Worm (Caenorhabditis elegans) whole organism, L3 larva: ENCODE results near the gene T09F5.1.

ENCODE experiments used
- R02D3.7 ChIP-seq: fragments of 150-350 bp; optimal IDR thresholded peaks from 2 replicates; lab custom pipeline; 2014; ENCODE audit warnings: missing biosample characterization, missing genetic modification characterization
- ZK546.5 ChIP-seq: sonication (generic microtip); optimal IDR thresholded peaks from 2 replicates; lab custom pipeline; 2017; ENCODE audit warnings: missing biosample characterization, missing genetic modification characterization
- aly-2 ChIP-seq: fragments of 150-350 bp; optimal IDR thresholded peaks from 2 replicates; lab custom pipeline; 2014; ENCODE audit warnings: missing biosample characterization, missing genetic modification characterization
- ama-1 ChIP-seq: fragments of 150-350 bp; optimal IDR thresholded peaks from 2 replicates; lab custom pipeline; 2018
- ceh-16 ChIP-seq: sonication (generic microtip); optimal IDR thresholded peaks from 2 replicates; lab custom pipeline; 2017; ENCODE audit warnings: missing biosample characterization, missing genetic modification characterization
- ceh-28 ChIP-seq: fragments of 150-350 bp; optimal IDR thresholded peaks from 2 replicates; lab custom pipeline; 2014; ENCODE audit warnings: missing biosample characterization, missing genetic modification reagents, missing genetic modification characterization
- ceh-82 ChIP-seq: fragments of 150-350 bp; optimal IDR thresholded peaks from 2 replicates; lab custom pipeline; 2014; ENCODE audit warnings: missing biosample characterization, missing genetic modification characterization
- ceh-9 ChIP-seq: sonication (generic microtip); optimal IDR thresholded peaks from 2 replicates; lab custom pipeline; 2018; ENCODE audit warnings: missing biosample characterization, missing genetic modification characterization
- daf-12 ChIP-seq: fragments of 150-350 bp; optimal IDR thresholded peaks from 2 replicates; lab custom pipeline; 2014; ENCODE audit warnings: missing biosample characterization, missing genetic modification reagents, missing genetic modification characterization
- egl-27 ChIP-seq: sonication (generic microtip); optimal IDR thresholded peaks from 4 replicates; lab custom pipeline; 2017; ENCODE audit warnings: missing biosample characterization, missing genetic modification reagents, missing genetic modification characterization
- egl-5 ChIP-seq: fragments of 150-350 bp; optimal IDR thresholded peaks from 2 replicates; lab custom pipeline; 2017; ENCODE audit warnings: missing biosample characterization, missing genetic modification reagents, missing genetic modification characterization, inconsistent platforms
- elt-1 ChIP-seq: fragments of 150-350 bp; optimal IDR thresholded peaks from 2 replicates; lab custom pipeline; 2014; ENCODE audit warnings: missing biosample characterization, missing genetic modification characterization
- elt-2 ChIP-seq: sonication (generic microtip); optimal IDR thresholded peaks from 2 replicates; lab custom pipeline; 2016; ENCODE audit warnings: missing genetic modification reagents, mild to moderate bottlenecking, missing genetic modification characterization, missing compliant biosample characterization
- elt-3 ChIP-seq, 3 experiments: fragments of 150-350 bp in 1 of 3; sonication (generic microtip) in 2 of 3; optimal IDR thresholded peaks; 2 replicates in 2 of 3; 4 replicates in 1 of 3; lab custom pipeline; 2014 to 2017; ENCODE audit warnings: missing biosample characterization in 3 of 3, missing genetic modification characterization in 3 of 3
- eor-1 ChIP-seq, 2 experiments: fragments of 150-350 bp; optimal IDR thresholded peaks; 2 replicates each; lab custom pipeline; 2014 to 2018; ENCODE audit warnings: missing biosample characterization in 2 of 2, missing genetic modification characterization in 2 of 2
- fkh-10 ChIP-seq: sonication (generic microtip); optimal IDR thresholded peaks from 2 replicates; lab custom pipeline; 2017; ENCODE audit warnings: missing biosample characterization, missing genetic modification reagents, missing genetic modification characterization
- fkh-2 ChIP-seq: fragments of 150-350 bp; optimal IDR thresholded peaks from 2 replicates; lab custom pipeline; 2014; ENCODE audit warnings: missing biosample characterization, missing genetic modification reagents, missing genetic modification characterization
- fos-1 ChIP-seq: fragments of 150-350 bp; optimal IDR thresholded peaks from 2 replicates; lab custom pipeline; 2014; ENCODE audit warnings: missing biosample characterization, missing genetic modification characterization
- hmg-11 ChIP-seq: sonication (generic microtip); optimal IDR thresholded peaks from 2 replicates; lab custom pipeline; 2016; ENCODE audit warnings: missing genetic modification characterization, missing compliant biosample characterization
- jun-1 ChIP-seq: fragments of 150-350 bp; optimal IDR thresholded peaks from 2 replicates; lab custom pipeline; 2014; ENCODE audit warnings: missing biosample characterization, missing genetic modification reagents, missing genetic modification characterization
- lin-15B ChIP-seq: fragments of 150-350 bp; optimal IDR thresholded peaks from 2 replicates; lab custom pipeline; 2014; ENCODE audit warnings: missing biosample characterization, missing genetic modification characterization
- lin-39 ChIP-seq: fragments of 150-350 bp; optimal IDR thresholded peaks from 2 replicates; lab custom pipeline; 2018; ENCODE audit warnings: missing biosample characterization, missing genetic modification reagents, missing genetic modification characterization
- lsy-12 ChIP-seq: sonication (generic microtip); optimal IDR thresholded peaks from 2 replicates; lab custom pipeline; 2016; ENCODE audit warnings: mild to moderate bottlenecking, missing genetic modification characterization, missing compliant biosample characterization
- mdl-1 ChIP-seq: fragments of 150-350 bp; optimal IDR thresholded peaks from 2 replicates; lab custom pipeline; 2014; ENCODE audit warnings: missing biosample characterization, missing genetic modification characterization
- mml-1 ChIP-seq: fragments of 150-350 bp; sonication (generic microtip); optimal IDR thresholded peaks from 3 replicates; lab custom pipeline; 2014; ENCODE audit warnings: missing biosample characterization, missing genetic modification characterization
- nfya-1 ChIP-seq: sonication (generic microtip); optimal IDR thresholded peaks from 2 replicates; lab custom pipeline; 2017; ENCODE audit warnings: missing genetic modification characterization, mild to moderate bottlenecking, missing compliant biosample characterization, antibody characterized with exemption, moderate library complexity; ENCODE audit not compliant: insufficient read depth
- nhr-11 ChIP-seq: fragments of 150-350 bp; optimal IDR thresholded peaks from 2 replicates; lab custom pipeline; 2014; ENCODE audit warnings: missing biosample characterization, missing genetic modification characterization
- nhr-12 ChIP-seq: fragments of 150-350 bp; optimal IDR thresholded peaks from 2 replicates; lab custom pipeline; 2014; ENCODE audit warnings: missing biosample characterization, missing genetic modification characterization
- nhr-23 ChIP-seq: fragments of 150-350 bp; optimal IDR thresholded peaks from 2 replicates; lab custom pipeline; 2014; ENCODE audit warnings: missing biosample characterization, missing genetic modification reagents, missing genetic modification characterization
- nhr-237 ChIP-seq: fragments of 150-350 bp; optimal IDR thresholded peaks from 2 replicates; lab custom pipeline; 2014; ENCODE audit warnings: missing biosample characterization, missing genetic modification characterization
- nhr-25 ChIP-seq: sonication (generic microtip); optimal IDR thresholded peaks from 2 replicates; lab custom pipeline; 2017; ENCODE audit warnings: missing biosample characterization, missing genetic modification characterization
- nhr-28 ChIP-seq: fragments of 150-350 bp; optimal IDR thresholded peaks from 2 replicates; lab custom pipeline; 2014; ENCODE audit warnings: missing biosample characterization, missing genetic modification characterization
- nhr-43 ChIP-seq: sonication (generic microtip); optimal IDR thresholded peaks from 2 replicates; lab custom pipeline; 2016; ENCODE audit warnings: mild to moderate bottlenecking, missing genetic modification characterization, missing compliant biosample characterization; ENCODE audit not compliant: poor library complexity, severe bottlenecking
- nhr-67 ChIP-seq: fragments of 150-350 bp; optimal IDR thresholded peaks from 2 replicates; lab custom pipeline; 2014; ENCODE audit warnings: missing biosample characterization, missing genetic modification characterization
- nhr-76 ChIP-seq: fragments of 150-350 bp; sonication (generic microtip); optimal IDR thresholded peaks from 5 replicates; lab custom pipeline; 2014; ENCODE audit warnings: missing biosample characterization, missing genetic modification characterization
- nhr-77 ChIP-seq: fragments of 150-350 bp; optimal IDR thresholded peaks from 2 replicates; lab custom pipeline; 2014; ENCODE audit warnings: missing biosample characterization, missing genetic modification characterization
- pha-4 ChIP-seq: fragments of 150-350 bp; optimal IDR thresholded peaks from 2 replicates; lab custom pipeline; 2014; ENCODE audit warnings: missing biosample characterization, missing genetic modification reagents, missing genetic modification characterization
- pqm-1 ChIP-seq: fragments of 150-350 bp; optimal IDR thresholded peaks from 2 replicates; lab custom pipeline; 2017; ENCODE audit warnings: missing biosample characterization, missing genetic modification characterization, inconsistent platforms
- sea-2 ChIP-seq: fragments of 150-350 bp; sonication (generic microtip); optimal IDR thresholded peaks from 4 replicates; lab custom pipeline; 2014; ENCODE audit warnings: missing biosample characterization, missing genetic modification reagents, missing genetic modification characterization
- skn-1 ChIP-seq: fragments of 150-350 bp; optimal IDR thresholded peaks from 2 replicates; lab custom pipeline; 2014; ENCODE audit warnings: missing biosample characterization, missing genetic modification characterization
- snpc-4 ChIP-seq: fragments of 150-350 bp; optimal IDR thresholded peaks from 2 replicates; lab custom pipeline; 2014; ENCODE audit warnings: missing biosample characterization, missing genetic modification characterization
- tbx-2 ChIP-seq: sonication (generic microtip); optimal IDR thresholded peaks from 2 replicates; lab custom pipeline; 2016; ENCODE audit warnings: mild to moderate bottlenecking, missing genetic modification characterization, missing compliant biosample characterization
- unc-39 ChIP-seq: sonication (generic microtip); optimal IDR thresholded peaks from 4 replicates; lab custom pipeline; 2017; ENCODE audit warnings: missing biosample characterization, missing genetic modification characterization
- unc-62 ChIP-seq: fragments of 150-350 bp; sonication (generic microtip); optimal IDR thresholded peaks from 4 replicates; lab custom pipeline; 2014; ENCODE audit warnings: missing biosample characterization, missing genetic modification reagents, missing genetic modification characterization
- zag-1 ChIP-seq: fragments of 150-350 bp; optimal IDR thresholded peaks from 2 replicates; lab custom pipeline; 2014; ENCODE audit warnings: missing biosample characterization, missing genetic modification characterization
- ztf-11 ChIP-seq: fragments of 150-350 bp; optimal IDR thresholded peaks from 2 replicates; lab custom pipeline; 2014; ENCODE audit warnings: missing biosample characterization, missing genetic modification characterization
- ztf-4 ChIP-seq: fragments of 150-350 bp; optimal IDR thresholded peaks from 2 replicates; lab custom pipeline; 2014; ENCODE audit warnings: missing biosample characterization, missing genetic modification characterization

Gene T09F5.1

DNA sequence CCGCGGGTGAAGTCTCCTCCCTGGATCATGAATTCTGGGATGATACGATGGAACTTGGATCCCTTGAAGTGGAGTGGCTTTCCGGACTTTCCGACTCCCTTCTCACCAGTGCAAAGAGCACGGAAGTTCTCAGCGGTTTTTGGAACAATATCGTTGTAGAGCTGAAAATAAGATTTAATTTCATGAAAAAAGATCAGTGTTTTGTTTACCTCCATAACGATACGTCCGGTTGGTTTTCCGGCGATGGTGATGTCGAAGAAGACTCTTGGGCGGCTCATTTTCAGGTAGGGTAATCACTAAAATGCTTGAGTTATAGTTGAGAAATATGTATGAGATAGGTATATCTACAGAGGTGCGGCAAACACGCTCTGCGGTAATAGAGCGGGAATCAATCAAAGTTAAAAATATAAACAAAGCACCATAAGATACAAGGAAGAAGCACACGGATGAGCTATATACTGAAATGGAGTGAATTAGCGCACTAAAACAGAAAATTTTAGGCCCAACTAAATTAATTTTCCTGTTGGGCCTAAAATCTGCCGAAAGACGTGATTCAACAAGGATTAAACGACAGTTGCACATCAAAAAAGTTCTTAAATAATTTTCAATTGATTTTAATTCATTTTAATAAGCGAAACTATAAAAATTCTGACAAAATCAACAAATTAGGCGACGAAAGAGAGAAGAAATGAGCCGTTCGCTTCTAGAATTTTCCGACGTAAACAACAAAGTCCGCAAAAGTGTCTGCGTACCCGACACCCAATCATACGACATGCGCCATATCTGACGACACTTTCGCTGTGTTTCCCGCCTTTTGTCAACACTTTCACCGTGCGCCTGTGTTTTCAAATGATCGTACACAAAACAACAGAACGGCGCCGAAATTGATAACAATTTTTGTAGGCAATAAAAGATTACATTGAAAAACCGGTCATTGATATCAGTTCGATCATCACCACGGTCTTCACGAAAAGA is 38.5 kb downstream of the T09F5.1 start, which contains the start of the genes cyn-7 and bath-36 (continued):
- no peak for TF ChIP-seq mml-1 (tag; lab: Kevin White, UChicago)
- TF ChIP-seq lsy-12 (tag; lab: Kevin White, UChicago): peak; percentile 69
- no peak for TF ChIP-seq mdl-1 (tag; lab: Kevin White, UChicago)
- TF ChIP-seq egl-5 (tag; lab: Kevin White, UChicago): peak; percentile 51
- no peak for TF ChIP-seq ceh-82 (tag; lab: Kevin White, UChicago)
- no peak for TF ChIP-seq fkh-10 (GFP tag; lab: Kevin White, UChicago)
- peak; percentile 73 for TF ChIP-seq pqm-1 (tag; lab: Kevin White, UChicago)
- TF ChIP-seq elt-2 (tag; lab: Kevin White, UChicago): peak; percentile 92
- TF ChIP-seq ceh-16 (tag; lab: Kevin White, UChicago): no peak
- TF ChIP-seq nhr-28: no peak
- peak; percentile 76 for TF ChIP-seq nhr-43
- TF ChIP-seq, all 47 proteins: peak for 18

DNA sequence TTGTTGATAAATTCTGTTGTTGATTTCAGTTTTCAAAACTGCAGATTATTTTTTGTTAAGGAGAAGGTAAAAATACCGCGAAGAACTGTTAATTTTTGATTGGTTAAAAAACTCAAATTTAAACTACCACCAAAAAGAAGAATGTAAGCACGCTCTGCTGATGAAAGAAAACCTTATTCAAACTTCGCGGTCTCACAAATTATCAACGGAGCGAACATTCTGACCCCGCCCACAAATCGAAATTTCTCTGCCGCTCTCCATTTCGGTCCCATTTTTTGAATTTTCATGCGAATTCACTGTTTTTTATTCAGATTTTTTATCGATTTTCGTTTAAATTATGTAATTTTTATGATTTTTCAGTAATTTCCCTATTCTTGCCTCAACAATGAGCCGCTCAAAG is 40.7 kb downstream of the T09F5.1 start, which contains the start of gene cyn-3:
Gene cyn-3, plus strand, starts transcription at position 361 of the 400 bp plus-strand sequence.
- TF ChIP-seq nhr-43: peak; percentile 80
- TF ChIP-seq egl-5 (tag; lab: Kevin White, UChicago): peak; percentile 70
- no peak for TF ChIP-seq ztf-11 (tag; lab: Kevin White, UChicago)
- no peak for TF ChIP-seq ZK546.5 (tag; lab: Kevin White, UChicago)
- TF ChIP-seq nhr-28: no peak
- TF ChIP-seq fkh-10 (GFP tag; lab: Kevin White, UChicago): peak; percentile 35
- peak; percentile 65 for TF ChIP-seq hmg-11 (tag; lab: Kevin White, UChicago)
- TF ChIP-seq fkh-2 (tag; lab: Kevin White, UChicago): no peak
- TF ChIP-seq zag-1: no peak
- no peak for TF ChIP-seq eor-1 (tag; optimal IDR thresholded peaks at IDR 0.05; lab: Kevin White, UChicago)
- TF ChIP-seq nfya-1: peak; percentile 93
- no peak for TF ChIP-seq nhr-76 (tag; lab: Kevin White, UChicago)
- no peak for TF ChIP-seq unc-62 (GFP tag; lab: Kevin White, UChicago)
- no peak for TF ChIP-seq nhr-11 (tag; lab: Kevin White, UChicago)
- TF ChIP-seq pqm-1 (tag; lab: Kevin White, UChicago): peak; percentile 58
- TF ChIP-seq R02D3.7: peak; percentile 77
- no peak for TF ChIP-seq nhr-77 (tag; lab: Kevin White, UChicago)
- peak; percentile 86 for TF ChIP-seq nhr-25 (tag; lab: Kevin White, UChicago)
- TF ChIP-seq sea-2 (GFP tag; lab: Kevin White, UChicago): no peak
- peak; percentile 98 for TF ChIP-seq lin-15B (tag; lab: Kevin White, UChicago)
- peak; percentile 63 for TF ChIP-seq lsy-12 (tag; lab: Kevin White, UChicago)
- peak; percentile 38 for TF ChIP-seq egl-27 (tag; lab: Kevin White, UChicago)
- peak; percentile 97 for TF ChIP-seq nhr-23
- TF ChIP-seq snpc-4 (tag; lab: Kevin White, UChicago): peak; percentile 86
- no peak for TF ChIP-seq elt-3 (tag; optimal IDR thresholded peaks at IDR 0.05; lab: Kevin White, UChicago)
- TF ChIP-seq aly-2 (tag; lab: Kevin White, UChicago): no peak
- peak; percentile 79 for TF ChIP-seq ceh-28 (tag; lab: Kevin White, UChicago)
- no peak for TF ChIP-seq nhr-67 (tag; lab: Kevin White, UChicago)
- TF ChIP-seq daf-12: no peak
- peak; percentile 91 for TF ChIP-seq skn-1 (tag; lab: Kevin White, UChicago)
- peak; percentile 71 for TF ChIP-seq lin-39 (tag; lab: Kevin White, UChicago)
- peak; percentile 55 for TF ChIP-seq elt-2 (tag; lab: Kevin White, UChicago)
- peak; percentile 23 for TF ChIP-seq tbx-2 (tag; lab: Kevin White, UChicago)
- TF ChIP-seq elt-1 (tag; lab: Kevin White, UChicago): peak; percentile 58
- TF ChIP-seq ceh-9 (tag; lab: Kevin White, UChicago): no peak
- TF ChIP-seq mml-1 (tag; lab: Kevin White, UChicago): no peak
- TF ChIP-seq ztf-4 (tag; lab: Kevin White, UChicago): no peak
- no peak for TF ChIP-seq fos-1 (tag; lab: Kevin White, UChicago)
- no peak for TF ChIP-seq ceh-82 (tag; lab: Kevin White, UChicago)
- TF ChIP-seq ceh-16 (tag; lab: Kevin White, UChicago): no peak
- TF ChIP-seq pha-4: peak; percentile 98
- TF ChIP-seq nhr-12: no peak
- TF ChIP-seq ama-1: peak; percentile 69
- TF ChIP-seq mdl-1 (tag; lab: Kevin White, UChicago): no peak
- no peak for TF ChIP-seq nhr-237 (tag; lab: Kevin White, UChicago)
- TF ChIP-seq unc-39 (tag; lab: Kevin White, UChicago): no peak
- peak; percentile 73 for TF ChIP-seq jun-1 (tag; lab: Kevin White, UChicago)
- TF ChIP-seq, all 47 proteins: peak for 22
